Worm (Caenorhabditis elegans) whole organism, late embryonic: ENCODE results near the gene T11G6.4.

Experiments used
- C38D4.7 ChIP-seq: fragments of 200-800 bp; sonication (Bioruptor generic); optimal IDR thresholded peaks from 2 replicates; lab custom pipeline; 2018; ENCODE audit warnings: mild to moderate bottlenecking, missing genetic modification characterization, moderate library complexity, missing compliant biosample characterization
- F13H6.1 ChIP-seq: sonication (generic microtip); optimal IDR thresholded peaks from 2 replicates; lab custom pipeline; 2016; ENCODE audit warnings: missing genetic modification characterization, missing compliant biosample characterization
- K09A11.1 ChIP-seq: sonication (generic microtip); optimal IDR thresholded peaks from 2 replicates; lab custom pipeline; 2017; ENCODE audit warnings: antibody characterized with exemption, mild to moderate bottlenecking, missing genetic modification characterization, missing compliant biosample characterization; ENCODE audit not compliant: insufficient read depth
- T23F11.4 ChIP-seq: fragments of 200-800 bp; sonication (Bioruptor generic); optimal IDR thresholded peaks from 2 replicates; lab custom pipeline; 2018; ENCODE audit warnings: mild to moderate bottlenecking, missing genetic modification characterization, missing compliant biosample characterization
- Y22D7AL.16 ChIP-seq: sonication (generic microtip); optimal IDR thresholded peaks from 2 replicates; lab custom pipeline; 2016; ENCODE audit warnings: missing genetic modification characterization, missing compliant biosample characterization
- ahr-1 ChIP-seq: sonication (generic microtip); optimal IDR thresholded peaks from 2 replicates; lab custom pipeline; 2016; ENCODE audit warnings: missing genetic modification characterization, missing compliant biosample characterization
- ama-1 ChIP-seq: fragments of 150-350 bp; optimal IDR thresholded peaks from 2 replicates; lab custom pipeline; 2014
- ceh-14 ChIP-seq: sonication (generic microtip); optimal IDR thresholded peaks from 2 replicates; lab custom pipeline; 2016; ENCODE audit warnings: missing genotype, missing genetic modification characterization, missing compliant biosample characterization
- ceh-18 ChIP-seq: sonication (generic microtip); optimal IDR thresholded peaks from 2 replicates; lab custom pipeline; 2016; ENCODE audit warnings: missing genetic modification characterization, missing compliant biosample characterization
- ceh-19 ChIP-seq: fragments of 200-800 bp; sonication (Bioruptor generic); optimal IDR thresholded peaks from 2 replicates; lab custom pipeline; 2018; ENCODE audit warnings: mild to moderate bottlenecking, missing genetic modification characterization, missing compliant biosample characterization
- ceh-2 ChIP-seq: sonication (generic microtip); optimal IDR thresholded peaks from 2 replicates; lab custom pipeline; 2016; ENCODE audit warnings: missing genotype, missing genetic modification characterization, missing compliant biosample characterization
- ceh-22 ChIP-seq: sonication (generic microtip); optimal IDR thresholded peaks from 2 replicates; lab custom pipeline; 2017; ENCODE audit warnings: missing biosample characterization, missing genetic modification characterization
- ceh-24 ChIP-seq: sonication (generic microtip); optimal IDR thresholded peaks from 2 replicates; lab custom pipeline; 2016; ENCODE audit warnings: mild to moderate bottlenecking, missing genetic modification characterization, missing compliant biosample characterization
- ceh-30 ChIP-seq: fragments of 150-350 bp; optimal IDR thresholded peaks from 2 replicates; lab custom pipeline; 2014; ENCODE audit warnings: missing biosample characterization, missing genetic modification characterization
- ceh-45 ChIP-seq: fragments of 200-800 bp; sonication (Bioruptor generic); IDR thresholded peaks from 2 replicates; pipeline ENCODE4 v1.3.6; 2022; ENCODE audit warnings: missing genetic modification reagents, missing genetic modification characterization, missing compliant biosample characterization
- ceh-48 ChIP-seq: sonication (generic microtip); optimal IDR thresholded peaks from 2 replicates; lab custom pipeline; 2016; ENCODE audit warnings: missing genetic modification characterization, inconsistent platforms, missing compliant biosample characterization
- ceh-6 ChIP-seq: fragments of 200-800 bp; sonication (Bioruptor generic); optimal IDR thresholded peaks from 2 replicates; lab custom pipeline; 2018; ENCODE audit warnings: mild to moderate bottlenecking, missing genetic modification characterization, missing compliant biosample characterization
- ceh-9 ChIP-seq: sonication (generic microtip); optimal IDR thresholded peaks from 2 replicates; lab custom pipeline; 2016; ENCODE audit warnings: mild to moderate bottlenecking, missing genetic modification characterization, inconsistent platforms, missing compliant biosample characterization
- dmd-4 ChIP-seq: sonication (generic microtip); optimal IDR thresholded peaks from 2 replicates; lab custom pipeline; 2016; ENCODE audit warnings: borderline replicate concordance, missing genetic modification characterization, missing compliant biosample characterization
- elt-2 ChIP-seq: sonication (generic microtip); optimal IDR thresholded peaks from 2 replicates; lab custom pipeline; 2016; ENCODE audit warnings: missing genetic modification reagents, missing genetic modification characterization, missing compliant biosample characterization
- elt-4 ChIP-seq: sonication (generic microtip); optimal IDR thresholded peaks from 2 replicates; lab custom pipeline; 2016; ENCODE audit warnings: missing genetic modification characterization, missing compliant biosample characterization
- ets-4 ChIP-seq: sonication (generic microtip); optimal IDR thresholded peaks from 2 replicates; lab custom pipeline; 2016; ENCODE audit warnings: missing genetic modification characterization, missing compliant biosample characterization
- fkh-10 ChIP-seq: fragments of 150-350 bp; optimal IDR thresholded peaks from 2 replicates; lab custom pipeline; 2014; ENCODE audit warnings: missing biosample characterization, missing genetic modification reagents, missing genetic modification characterization
- fkh-6 ChIP-seq: sonication (generic microtip); optimal IDR thresholded peaks from 2 replicates; lab custom pipeline; 2016; ENCODE audit warnings: missing genetic modification characterization, missing compliant biosample characterization
- gmeb-2 ChIP-seq: sonication (generic microtip); optimal IDR thresholded peaks from 2 replicates; lab custom pipeline; 2016; ENCODE audit warnings: missing genetic modification characterization, inconsistent platforms, missing compliant biosample characterization
- hlh-13 ChIP-seq: fragments of 200-800 bp; sonication (Bioruptor generic); optimal IDR thresholded peaks from 2 replicates; lab custom pipeline; 2018; ENCODE audit warnings: mild to moderate bottlenecking, missing genetic modification characterization, missing compliant biosample characterization
- hlh-15 ChIP-seq: sonication (generic microtip); optimal IDR thresholded peaks from 2 replicates; lab custom pipeline; 2016; ENCODE audit warnings: missing genetic modification characterization, missing compliant biosample characterization
- hlh-30 ChIP-seq: sonication (generic microtip); optimal IDR thresholded peaks from 2 replicates; lab custom pipeline; 2017; ENCODE audit warnings: antibody characterized with exemption, missing genetic modification characterization, missing compliant biosample characterization; ENCODE audit not compliant: insufficient read depth
- hlh-6 ChIP-seq: sonication (generic microtip); optimal IDR thresholded peaks from 2 replicates; lab custom pipeline; 2016; ENCODE audit warnings: missing genotype, missing genetic modification characterization, missing compliant biosample characterization
- hlh-8 ChIP-seq: sonication (generic microtip); optimal IDR thresholded peaks from 2 replicates; lab custom pipeline; 2016; ENCODE audit warnings: missing genotype, missing genetic modification characterization, missing compliant biosample characterization
- lim-6 ChIP-seq: sonication (generic microtip); optimal IDR thresholded peaks from 2 replicates; lab custom pipeline; 2016; ENCODE audit warnings: missing genetic modification characterization, missing compliant biosample characterization
- lin-11 ChIP-seq: fragments of 200-800 bp; sonication (Bioruptor generic); optimal IDR thresholded peaks from 2 replicates; lab custom pipeline; 2018; ENCODE audit warnings: mild to moderate bottlenecking, missing genetic modification characterization, missing compliant biosample characterization
- madf-2 ChIP-seq: sonication (generic microtip); optimal IDR thresholded peaks from 2 replicates; lab custom pipeline; 2017; ENCODE audit warnings: missing genetic modification characterization, missing compliant biosample characterization
- mec-3 ChIP-seq: sonication (generic microtip); optimal IDR thresholded peaks from 2 replicates; lab custom pipeline; 2016; ENCODE audit warnings: borderline replicate concordance, missing genetic modification characterization, missing compliant biosample characterization
- nfya-1 ChIP-seq: sonication (generic microtip); optimal IDR thresholded peaks from 2 replicates; lab custom pipeline; 2017; ENCODE audit warnings: missing genetic modification characterization, mild to moderate bottlenecking, missing compliant biosample characterization, antibody characterized with exemption, moderate library complexity
- nhr-11 ChIP-seq: fragments of 150-350 bp; optimal IDR thresholded peaks from 2 replicates; lab custom pipeline; 2014; ENCODE audit warnings: missing biosample characterization, missing genetic modification characterization
- nhr-232 ChIP-seq: sonication (generic microtip); optimal IDR thresholded peaks from 2 replicates; lab custom pipeline; 2016; ENCODE audit warnings: missing genetic modification characterization, missing compliant biosample characterization
- npax-4 ChIP-seq: sonication (generic microtip); optimal IDR thresholded peaks from 2 replicates; lab custom pipeline; 2016; ENCODE audit warnings: missing genetic modification characterization, missing compliant biosample characterization
- pag-3 ChIP-seq: sonication (generic microtip); optimal IDR thresholded peaks from 2 replicates; lab custom pipeline; 2016; ENCODE audit warnings: missing compliant biosample characterization, missing genetic modification characterization, borderline replicate concordance
- pat-9 ChIP-seq: fragments of 200-800 bp; sonication (Bioruptor generic); optimal IDR thresholded peaks from 2 replicates; lab custom pipeline; 2018; ENCODE audit warnings: mild to moderate bottlenecking, missing genetic modification characterization, moderate library complexity, missing compliant biosample characterization
- pax-1 ChIP-seq: fragments of 150-350 bp; optimal IDR thresholded peaks from 2 replicates; lab custom pipeline; 2014; ENCODE audit warnings: missing biosample characterization, missing genetic modification characterization
- pha-2 ChIP-seq: sonication (generic microtip); optimal IDR thresholded peaks from 2 replicates; lab custom pipeline; 2017; ENCODE audit warnings: mild to moderate bottlenecking, missing genetic modification characterization, missing compliant biosample characterization
- pqm-1 ChIP-seq: sonication (generic microtip); optimal IDR thresholded peaks from 2 replicates; lab custom pipeline; 2016; ENCODE audit warnings: missing genetic modification characterization, missing compliant biosample characterization
- ref-2 ChIP-seq: sonication (generic microtip); optimal IDR thresholded peaks from 2 replicates; lab custom pipeline; 2016; ENCODE audit warnings: missing genetic modification characterization, missing compliant biosample characterization
- rnt-1 ChIP-seq: sonication (generic microtip); optimal IDR thresholded peaks from 2 replicates; lab custom pipeline; 2016; ENCODE audit warnings: missing genetic modification characterization, missing compliant biosample characterization
- sox-2 ChIP-seq: fragments of 200-800 bp; sonication (Bioruptor generic); IDR thresholded peaks from 2 replicates; pipeline ENCODE4 v1.3.6; 2022; ENCODE audit warnings: missing genetic modification reagents, missing genetic modification characterization, missing compliant biosample characterization
- tbx-2 ChIP-seq: sonication (generic microtip); optimal IDR thresholded peaks from 2 replicates; lab custom pipeline; 2016; ENCODE audit warnings: missing genetic modification characterization, missing compliant biosample characterization
- tbx-7 ChIP-seq: sonication (generic microtip); optimal IDR thresholded peaks from 2 replicates; lab custom pipeline; 2016; ENCODE audit warnings: missing genotype, missing genetic modification characterization, missing compliant biosample characterization
- ttx-3 ChIP-seq: sonication (generic microtip); optimal IDR thresholded peaks from 2 replicates; lab custom pipeline; 2016; ENCODE audit warnings: missing genetic modification reagents, missing genetic modification characterization, missing compliant biosample characterization
- unc-3 ChIP-seq, 2 experiments: fragments of 200-800 bp in 1 of 2; sonication (Bioruptor generic) in 1 of 2; sonication (generic microtip) in 1 of 2; conservative IDR thresholded peaks in 1 of 2; optimal IDR thresholded peaks in 1 of 2; 2 replicates each; pipeline versions ENCODE4 v1.3.6 to Lab custom; 2016 to 2022; ENCODE audit warnings: missing compliant biosample characterization in 2 of 2, missing genetic modification characterization in 2 of 2, missing genetic modification reagents in 1 of 2
- unc-55 ChIP-seq: sonication (generic microtip); optimal IDR thresholded peaks from 2 replicates; lab custom pipeline; 2017; ENCODE audit warnings: missing biosample characterization, missing genetic modification reagents, missing genetic modification characterization
- unc-86 ChIP-seq: sonication (generic microtip); optimal IDR thresholded peaks from 2 replicates; lab custom pipeline; 2016; ENCODE audit warnings: missing genetic modification characterization, missing compliant biosample characterization
- zip-5 ChIP-seq: sonication (generic microtip); optimal IDR thresholded peaks from 2 replicates; lab custom pipeline; 2016; ENCODE audit warnings: missing genetic modification characterization, missing compliant biosample characterization
- ztf-16 ChIP-seq: sonication (generic microtip); optimal IDR thresholded peaks from 2 replicates; lab custom pipeline; 2017; ENCODE audit warnings: missing genetic modification characterization, missing compliant biosample characterization

The T11G6.4 gene

ce11 chrIV:10817030-10817429 lies 34.7 kb downstream of the T11G6.4 start:
- TF ChIP-seq pat-9 (no peak), unc-3 (GFP tag; conservative IDR thresholded peaks at IDR 0.05; lab: Robert Waterston, UW) (no peak), unc-3 (tag; optimal IDR thresholded peaks at IDR 0.05; lab: Kevin White, UChicago) (no peak), hlh-13 (no peak), pha-2 (no peak), ahr-1 (tag; lab: Kevin White, UChicago) (no peak), ceh-48 (tag; lab: Kevin White, UChicago) (no peak), ceh-6 (GFP tag; lab: Kevin White, UChicago) (peak; percentile 42), mec-3 (no peak), madf-2 (tag; lab: Kevin White, UChicago) (no peak), C38D4.7 (GFP tag; lab: Kevin White, UChicago) (peak; percentile 17), zip-5 (tag; lab: Kevin White, UChicago) (no peak), ceh-45 (GFP tag; lab: Robert Waterston, UW) (no peak), fkh-10 (GFP tag; lab: Kevin White, UChicago) (no peak), pax-1 (no peak), tbx-2 (tag; lab: Kevin White, UChicago) (peak; percentile 77), ceh-22 (tag; lab: Kevin White, UChicago) (no peak), gmeb-2 (tag; lab: Kevin White, UChicago) (no peak), F13H6.1 (tag; lab: Kevin White, UChicago) (no peak), T23F11.4 (no peak), lim-6 (tag; lab: Kevin White, UChicago) (no peak), ceh-19 (GFP tag; lab: Kevin White, UChicago) (no peak), lin-11 (tag; lab: Kevin White, UChicago) (no peak), ref-2 (tag; lab: Kevin White, UChicago) (peak; percentile 68), ama-1 (lab: Kevin White, UChicago) (no peak), elt-4 (tag; lab: Kevin White, UChicago) (no peak), hlh-6 (tag; lab: Kevin White, UChicago) (no peak), tbx-7 (tag; lab: Kevin White, UChicago) (peak; percentile 1), hlh-8 (no peak), ceh-30 (tag; lab: Kevin White, UChicago) (no peak), ceh-2 (peak; percentile 71), Y22D7AL.16 (no peak), nhr-232 (no peak), ztf-16 (tag; lab: Kevin White, UChicago) (peak; percentile 43), ttx-3 (tag; lab: Kevin White, UChicago) (no peak), rnt-1 (peak; percentile 47), unc-55 (GFP tag; lab: Kevin White, UChicago) (no peak), K09A11.1 (tag; lab: Kevin White, UChicago) (no peak), hlh-30 (tag; lab: Kevin White, UChicago) (peak; percentile 58), ceh-9 (tag; lab: Kevin White, UChicago) (no peak), pqm-1 (tag; lab: Kevin White, UChicago) (no peak), fkh-6 (tag; lab: Kevin White, UChicago) (no peak), unc-86 (no peak), elt-2 (tag; lab: Kevin White, UChicago) (peak; percentile 36), npax-4 (tag; lab: Kevin White, UChicago) (no peak), hlh-15 (tag; lab: Kevin White, UChicago) (no peak), ets-4 (tag; lab: Kevin White, UChicago) (no peak), nhr-11 (tag; lab: Kevin White, UChicago) (no peak), dmd-4 (no peak), ceh-18 (no peak), ceh-14 (tag; lab: Kevin White, UChicago) (peak; percentile 10), ceh-24 (tag; lab: Kevin White, UChicago) (no peak), pag-3 (tag; lab: Kevin White, UChicago) (no peak), nfya-1 (tag; lab: Kevin White, UChicago) (peak; percentile 33), sox-2 (GFP tag; lab: Robert Waterston, UW) (no peak)
